Worm (Caenorhabditis elegans) whole organism, L1 larva: ENCODE measurements around the gene C50H2.13.

Experiments used
- C04F5.9 ChIP-seq: sonication (generic microtip); optimal IDR thresholded peaks from 2 replicates; lab custom pipeline; 2016; ENCODE audit warnings: missing genetic modification characterization, missing compliant biosample characterization
- F16B12.6 ChIP-seq: fragments of 150-350 bp; optimal IDR thresholded peaks from 2 replicates; lab custom pipeline; 2014; ENCODE audit warnings: missing biosample characterization, missing genetic modification characterization
- alr-1 ChIP-seq: fragments of 200-800 bp; sonication (Bioruptor generic); optimal IDR thresholded peaks from 2 replicates; lab custom pipeline; 2018; ENCODE audit warnings: borderline replicate concordance, mild to moderate bottlenecking, missing genetic modification characterization, missing compliant biosample characterization
- aly-2 ChIP-seq: fragments of 150-350 bp; optimal IDR thresholded peaks from 2 replicates; lab custom pipeline; 2014; ENCODE audit warnings: missing biosample characterization, missing genetic modification characterization
- ama-1 ChIP-seq: fragments of 150-350 bp; optimal IDR thresholded peaks from 2 replicates; lab custom pipeline; 2014
- blmp-1 ChIP-seq: fragments of 150-350 bp; optimal IDR thresholded peaks from 2 replicates; lab custom pipeline; 2014; ENCODE audit warnings: missing biosample characterization, missing genetic modification characterization
- ceh-8 ChIP-seq: fragments of 200-800 bp; sonication (Bioruptor generic); optimal IDR thresholded peaks from 2 replicates; lab custom pipeline; 2018; ENCODE audit warnings: mild to moderate bottlenecking, missing genetic modification characterization, moderate library complexity, missing compliant biosample characterization
- ceh-82 ChIP-seq, 3 experiments: fragments of 150-350 bp in 1 of 3; sonication (generic microtip) in 2 of 3; optimal IDR thresholded peaks; 2 replicates each; lab custom pipeline; 2014 to 2017; ENCODE audit warnings: missing biosample characterization in 3 of 3, missing genetic modification characterization in 3 of 3
- dpl-1 ChIP-seq, 3 experiments: fragments of 150-350 bp in 2 of 3; sonication (generic microtip) in 1 of 3; optimal IDR thresholded peaks; 2 replicates each; lab custom pipeline; 2014 to 2017; ENCODE audit warnings: missing biosample characterization in 3 of 3, missing genetic modification characterization in 3 of 3, missing genetic modification reagents in 3 of 3
- dsc-1 ChIP-seq: sonication (generic microtip); optimal IDR thresholded peaks from 2 replicates; lab custom pipeline; 2016; ENCODE audit warnings: mild to moderate bottlenecking, missing genetic modification characterization, missing compliant biosample characterization
- efl-3 ChIP-seq: fragments of 200-800 bp; sonication (Bioruptor generic); optimal IDR thresholded peaks from 2 replicates; lab custom pipeline; 2018; ENCODE audit warnings: mild to moderate bottlenecking, missing genetic modification characterization, missing compliant biosample characterization
- egl-13 ChIP-seq: sonication (generic microtip); optimal IDR thresholded peaks from 2 replicates; lab custom pipeline; 2016; ENCODE audit warnings: missing genotype, missing genetic modification reagents, missing genetic modification characterization, missing compliant biosample characterization
- elt-3 ChIP-seq, 6 experiments: fragments of 150-350 bp in 1 of 6; sonication (generic microtip); optimal IDR thresholded peaks; 2 replicates each; lab custom pipeline; 2017 to 2018; ENCODE audit warnings: missing biosample characterization in 6 of 6, missing genetic modification characterization in 6 of 6, inconsistent platforms in 1 of 6
- ets-5 ChIP-seq: fragments of 200-800 bp; sonication (Bioruptor generic); IDR thresholded peaks from 2 replicates; pipeline ENCODE4 v1.3.6; 2022; ENCODE audit warnings: missing genetic modification characterization, missing compliant biosample characterization
- fos-1 ChIP-seq: fragments of 150-350 bp; optimal IDR thresholded peaks from 2 replicates; lab custom pipeline; 2014; ENCODE audit warnings: missing biosample characterization, missing genetic modification characterization
- grh-1 ChIP-seq: fragments of 200-800 bp; sonication (Bioruptor generic); IDR thresholded peaks from 2 replicates; pipeline ENCODE4 v1.3.6; 2022; ENCODE audit warnings: missing genetic modification reagents, missing genetic modification characterization, missing compliant biosample characterization
- hlh-17 ChIP-seq: fragments of 200-800 bp; sonication (Bioruptor generic); optimal IDR thresholded peaks from 2 replicates; lab custom pipeline; 2018; ENCODE audit warnings: missing genetic modification characterization, mild to moderate bottlenecking, missing compliant biosample characterization, moderate library complexity, borderline replicate concordance
- hpl-2 ChIP-seq: fragments of 150-350 bp; optimal IDR thresholded peaks from 2 replicates; lab custom pipeline; 2014; ENCODE audit warnings: missing biosample characterization, missing genetic modification reagents, missing genetic modification characterization
- isw-1 ChIP-seq: fragments of 200-800 bp; sonication (Bioruptor generic); IDR thresholded peaks from 2 replicates; pipeline ENCODE4 v1.3.6; 2022; ENCODE audit warnings: missing genetic modification characterization, missing compliant biosample characterization
- lin-13 ChIP-seq: fragments of 150-350 bp; optimal IDR thresholded peaks from 2 replicates; lab custom pipeline; 2014; ENCODE audit warnings: missing biosample characterization, missing genetic modification reagents, missing genetic modification characterization
- lin-39 ChIP-seq: fragments of 150-350 bp; optimal IDR thresholded peaks from 2 replicates; lab custom pipeline; 2014; ENCODE audit warnings: missing biosample characterization, missing genetic modification reagents, missing genetic modification characterization
- lir-3 ChIP-seq: sonication (generic microtip); optimal IDR thresholded peaks from 2 replicates; lab custom pipeline; 2016; ENCODE audit warnings: mild to moderate bottlenecking, missing genetic modification characterization, moderate library complexity, missing compliant biosample characterization; ENCODE audit not compliant: poor library complexity
- nhr-11 ChIP-seq: fragments of 150-350 bp; optimal IDR thresholded peaks from 2 replicates; lab custom pipeline; 2014; ENCODE audit warnings: missing biosample characterization, missing genetic modification characterization
- nhr-71 ChIP-seq: sonication (generic microtip); optimal IDR thresholded peaks from 2 replicates; lab custom pipeline; 2016; ENCODE audit warnings: mild to moderate bottlenecking, missing genetic modification characterization, moderate library complexity, missing compliant biosample characterization
- nhr-85 ChIP-seq: sonication (generic microtip); peaks from one replicate; lab custom pipeline; 2016; ENCODE audit warnings: missing genetic modification characterization, inconsistent platforms, missing compliant biosample characterization
- nhr-90 ChIP-seq: sonication (generic microtip); optimal IDR thresholded peaks from 2 replicates; lab custom pipeline; 2016; ENCODE audit warnings: mild to moderate bottlenecking, missing genetic modification characterization, missing compliant biosample characterization; ENCODE audit not compliant: poor library complexity
- pag-3 ChIP-seq: sonication (generic microtip); optimal IDR thresholded peaks from 2 replicates; lab custom pipeline; 2017; ENCODE audit warnings: missing genetic modification characterization, mild to moderate bottlenecking, missing compliant biosample characterization, antibody characterized with exemption, borderline replicate concordance; ENCODE audit not compliant: insufficient read depth
- pqm-1 ChIP-seq: sonication (generic microtip); optimal IDR thresholded peaks from 3 replicates; lab custom pipeline; 2017; ENCODE audit warnings: missing biosample characterization, missing genetic modification characterization
- rnt-1 ChIP-seq: sonication (generic microtip); optimal IDR thresholded peaks from 2 replicates; lab custom pipeline; 2016; ENCODE audit warnings: mild to moderate bottlenecking, missing genetic modification characterization, moderate library complexity, missing compliant biosample characterization
- skn-1 ChIP-seq: fragments of 150-350 bp; optimal IDR thresholded peaks from 2 replicates; lab custom pipeline; 2014; ENCODE audit warnings: missing biosample characterization, missing genetic modification characterization
- sox-4 ChIP-seq: sonication (generic microtip); optimal IDR thresholded peaks from 2 replicates; lab custom pipeline; 2016; ENCODE audit warnings: missing genetic modification characterization, missing compliant biosample characterization
- sptf-1 ChIP-seq: fragments of 150-350 bp; optimal IDR thresholded peaks from 2 replicates; lab custom pipeline; 2014; ENCODE audit warnings: missing biosample characterization, missing genetic modification characterization
- sup-37 ChIP-seq: fragments of 200-800 bp; sonication (Bioruptor generic); optimal IDR thresholded peaks from 2 replicates; lab custom pipeline; 2018; ENCODE audit warnings: mild to moderate bottlenecking, missing genetic modification characterization, missing compliant biosample characterization
- tlp-1 ChIP-seq: fragments of 150-350 bp; optimal IDR thresholded peaks from 2 replicates; lab custom pipeline; 2014; ENCODE audit warnings: missing biosample characterization, missing genetic modification characterization
- unc-30 ChIP-seq: sonication (generic microtip); optimal IDR thresholded peaks from 2 replicates; lab custom pipeline; 2017; ENCODE audit warnings: missing biosample characterization, missing genetic modification characterization
- unc-86 ChIP-seq: sonication (generic microtip); optimal IDR thresholded peaks from 2 replicates; lab custom pipeline; 2016; ENCODE audit warnings: missing genetic modification characterization, missing compliant biosample characterization
- unc-98 ChIP-seq: fragments of 200-800 bp; sonication (Bioruptor generic); IDR thresholded peaks from 2 replicates; pipeline ENCODE4 v1.3.6; 2022; ENCODE audit warnings: missing genetic modification characterization, missing compliant biosample characterization
- vab-15 ChIP-seq: sonication (generic microtip); optimal IDR thresholded peaks from 2 replicates; lab custom pipeline; 2017; ENCODE audit warnings: missing genotype, mild to moderate bottlenecking, missing genetic modification characterization, missing compliant biosample characterization
- xbp-1 ChIP-seq: sonication (generic microtip); optimal IDR thresholded peaks from 2 replicates; lab custom pipeline; 2016; ENCODE audit warnings: missing genetic modification characterization, missing compliant biosample characterization
- ztf-4 ChIP-seq: fragments of 150-350 bp; optimal IDR thresholded peaks from 2 replicates; lab custom pipeline; 2014; ENCODE audit warnings: missing biosample characterization, missing genetic modification characterization

The C50H2.13 gene

ce11 chrV:9926240-9926639 lies at the start of gene C50H2.13:
Gene C50H2.13, plus strand, starts transcription at chrV:9926540.
- no peak for TF ChIP-seq xbp-1
- no peak for TF ChIP-seq isw-1 (GFP tag; lab: Robert Waterston, UW)
- no peak for TF ChIP-seq ztf-4 (tag; lab: Kevin White, UChicago)
- no peak for TF ChIP-seq sox-4 (tag; lab: Kevin White, UChicago)
- no peak for TF ChIP-seq lin-39
- TF ChIP-seq grh-1 (GFP tag; lab: Robert Waterston, UW) = no peak
- no peak for TF ChIP-seq nhr-71
- TF ChIP-seq ets-5 (GFP tag; lab: Robert Waterston, UW) = no peak
- TF ChIP-seq egl-13 (tag; lab: Kevin White, UChicago) = no peak
- no peak for TF ChIP-seq unc-30 (tag; lab: Kevin White, UChicago)
- TF ChIP-seq elt-3 (tag; optimal IDR thresholded peaks at IDR 0.05; lab: Kevin White, UChicago) = no peak
- no peak for TF ChIP-seq nhr-11 (tag; lab: Kevin White, UChicago)
- TF ChIP-seq ama-1 (lab: Kevin White, UChicago) = no peak
- no peak for TF ChIP-seq nhr-90 (tag; lab: Kevin White, UChicago)
- no peak for TF ChIP-seq C04F5.9 (tag; lab: Kevin White, UChicago)
- TF ChIP-seq dpl-1 (GFP tag; optimal IDR thresholded peaks at IDR 0.05; lab: Kevin White, UChicago) = no peak
- no peak for TF ChIP-seq lin-13 (GFP tag; lab: Kevin White, UChicago)
- no peak for TF ChIP-seq unc-86
- TF ChIP-seq blmp-1 (tag; lab: Kevin White, UChicago) = no peak

DNA sequence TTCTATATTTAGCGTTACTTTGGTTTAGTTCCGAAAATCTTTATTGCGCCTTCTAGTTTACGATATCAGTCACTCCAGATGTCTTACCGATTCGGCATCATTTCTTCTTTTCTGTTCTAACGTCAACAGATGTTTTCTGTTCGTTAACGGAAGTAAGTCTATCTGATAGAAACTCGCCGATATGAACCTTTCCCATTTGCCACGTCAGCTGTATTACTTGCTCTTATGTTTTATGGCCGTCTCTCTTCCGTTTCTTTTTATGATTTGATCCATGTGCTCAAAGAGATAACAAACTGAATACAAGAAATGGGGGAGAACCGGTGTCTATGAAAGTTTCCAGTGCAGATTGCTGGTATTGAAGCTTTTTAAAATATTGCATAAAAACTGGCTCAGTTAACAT lies 46.9 kb upstream of the C50H2.13 start, which contains the start of gene srab-26:
srab-26 (minus strand) TSS at position 101 of the 400 bp plus-strand sequence.
- no peak for TF ChIP-seq sup-37 (GFP tag; lab: Kevin White, UChicago)
- no peak for TF ChIP-seq unc-98 (GFP tag; lab: Robert Waterston, UW)
- TF ChIP-seq alr-1 (tag; lab: Kevin White, UChicago) = no peak
- no peak for TF ChIP-seq rnt-1 (tag; lab: Kevin White, UChicago)
- no peak for TF ChIP-seq F16B12.6
- no peak for TF ChIP-seq sptf-1 (tag; lab: Kevin White, UChicago)
- no peak for TF ChIP-seq pqm-1
- TF ChIP-seq aly-2 = no peak
- TF ChIP-seq grh-1 (GFP tag; lab: Robert Waterston, UW) = no peak
- TF ChIP-seq, all 84 proteins: peak for 0

DNA sequence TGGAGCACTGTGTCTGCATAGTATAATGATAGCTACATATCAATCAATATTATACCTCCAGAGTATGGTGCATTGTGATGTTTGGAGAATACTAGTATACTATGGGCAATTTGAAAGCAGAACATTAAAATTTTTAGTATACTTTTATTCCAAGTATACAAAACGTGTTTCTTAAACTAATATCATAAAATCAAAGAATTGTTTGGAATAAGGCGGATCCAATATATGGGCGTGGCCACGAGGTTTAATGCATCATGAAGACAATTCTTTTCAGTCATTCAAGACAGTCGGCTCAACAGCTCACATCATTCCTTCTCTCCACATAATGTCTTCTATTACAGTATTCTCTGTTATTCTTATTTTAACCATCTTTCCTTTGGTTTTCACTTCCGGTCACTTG lies 46.5 kb upstream of the C50H2.13 start, which contains the start of gene sdz-31:
sdz-31 (plus strand) TSS at position 301 of the 400 bp plus-strand sequence.
- TF ChIP-seq vab-15 (tag; lab: Kevin White, UChicago) (no peak), hpl-2 (no peak), nhr-85 (tag; lab: Kevin White, UChicago) (no peak), fos-1 (tag; lab: Kevin White, UChicago) (no peak), tlp-1 (tag; lab: Kevin White, UChicago) (no peak), pag-3 (no peak), hlh-17 (GFP tag; lab: Kevin White, UChicago) (no peak), dsc-1 (tag; lab: Kevin White, UChicago) (no peak), lir-3 (no peak), blmp-1 (tag; lab: Kevin White, UChicago) (no peak), skn-1 (tag; lab: Kevin White, UChicago) (no peak), nhr-71 (no peak), ceh-8 (no peak), lin-39 (no peak), ceh-82 (tag; optimal IDR thresholded peaks at IDR 0.05; lab: Kevin White, UChicago) (no peak), sptf-1 (tag; lab: Kevin White, UChicago) (no peak), ama-1 (lab: Kevin White, UChicago) (no peak), isw-1 (GFP tag; lab: Robert Waterston, UW) (no peak), alr-1 (tag; lab: Kevin White, UChicago) (no peak), efl-3 (GFP tag; lab: Kevin White, UChicago) (no peak)
- TF ChIP-seq, all 84 proteins: peak for 0
